Fruit fly (Drosophila melanogaster) whole organism, embryonic: ENCODE data around the gene CG32625.

Source experiments
- BEAF-32 ChIP-seq: fragments of 200-800 bp; sonication (Bioruptor generic); optimal IDR thresholded peaks from 3 replicates; lab custom pipeline; 2017; ENCODE audit warnings: missing biosample characterization, missing genetic modification characterization, mild to moderate bottlenecking, moderate library complexity, missing genetic modification reagents
- Blimp-1 ChIP-seq: fragments of 200-800 bp; sonication (Bioruptor generic); optimal IDR thresholded peaks from 3 replicates; lab custom pipeline; 2018; ENCODE audit warnings: missing biosample characterization, missing genetic modification characterization, mild to moderate bottlenecking, moderate library complexity, missing genetic modification reagents
- CG10209 ChIP-seq: fragments of 200-800 bp; sonication (Bioruptor generic); optimal IDR thresholded peaks from 3 replicates; lab custom pipeline; 2017; ENCODE audit warnings: missing biosample characterization, mild to moderate bottlenecking, missing genetic modification characterization, missing genetic modification reagents
- CG10321 ChIP-seq: fragments of 200-800 bp; sonication (Bioruptor generic); IDR thresholded peaks from 2 replicates; pipeline ENCODE4 v1.3.6; 2022; ENCODE audit warnings: missing biosample characterization, missing genetic modification characterization
- CG10366 ChIP-seq: fragments of 200-800 bp; sonication (Bioruptor generic); IDR thresholded peaks from 2 replicates; pipeline ENCODE4 v1.3.6; 2022; ENCODE audit warnings: missing biosample characterization, missing genetic modification characterization
- CG11247 ChIP-seq: fragments of 200-800 bp; sonication (Bioruptor generic); IDR thresholded peaks from 2 replicates; pipeline ENCODE4 v1.3.6; 2022; ENCODE audit warnings: missing biosample characterization, missing genetic modification characterization
- CG12391 ChIP-seq: fragments of 200-800 bp; sonication (Bioruptor generic); optimal IDR thresholded peaks from 3 replicates; lab custom pipeline; 2018; ENCODE audit warnings: missing biosample characterization, mild to moderate bottlenecking, missing genetic modification characterization, moderate library complexity
- CG13624 ChIP-seq: fragments of 200-800 bp; sonication (Bioruptor generic); optimal IDR thresholded peaks from 2 replicates; lab custom pipeline; 2016; ENCODE audit warnings: missing biosample characterization, missing genetic modification characterization
- CG14441 ChIP-seq: fragments of 200-800 bp; sonication (Bioruptor generic); IDR thresholded peaks from 2 replicates; pipeline ENCODE4 v1.3.6; 2022; ENCODE audit warnings: missing biosample characterization, missing genetic modification characterization
- CG18262 ChIP-seq: fragments of 200-800 bp; optimal IDR thresholded peaks from 3 replicates; lab custom pipeline; 2019; ENCODE audit warnings: missing biosample characterization, mild to moderate bottlenecking, missing genetic modification characterization, moderate library complexity
- CG18619 ChIP-seq: fragments of 200-800 bp; sonication (Bioruptor generic); optimal IDR thresholded peaks from 3 replicates; lab custom pipeline; 2017; ENCODE audit warnings: missing biosample characterization, mild to moderate bottlenecking, missing genetic modification characterization
- CG34422 ChIP-seq: fragments of 200-800 bp; sonication (Bioruptor generic); IDR thresholded peaks from 3 replicates; pipeline ENCODE4 v1.3.6; 2022; ENCODE audit warnings: missing biosample characterization, missing genetic modification characterization
- CG3726 ChIP-seq: fragments of 200-800 bp; sonication (Bioruptor generic); IDR thresholded peaks from 3 replicates; pipeline ENCODE4, ENCODE4 v1.3.6; 2022; ENCODE audit warnings: missing biosample characterization, missing genetic modification characterization
- CG3995 ChIP-seq: fragments of 200-800 bp; sonication (Bioruptor generic); optimal IDR thresholded peaks from 3 replicates; lab custom pipeline; 2016; ENCODE audit warnings: missing biosample characterization, missing genetic modification characterization
- CG4820 ChIP-seq: fragments of 200-800 bp; sonication (Bioruptor generic); optimal IDR thresholded peaks from 3 replicates; lab custom pipeline; 2016; ENCODE audit warnings: missing biosample characterization, missing genetic modification characterization
- CG6854 ChIP-seq: fragments of 200-800 bp; sonication (Bioruptor generic); optimal IDR thresholded peaks from 3 replicates; lab custom pipeline; 2017; ENCODE audit warnings: missing biosample characterization, mild to moderate bottlenecking, missing genetic modification characterization
- CG7357 ChIP-seq: fragments of 200-800 bp; sonication (Bioruptor generic); IDR thresholded peaks from 3 replicates; pipeline ENCODE4 v1.3.6; 2022; ENCODE audit warnings: missing biosample characterization, missing genetic modification characterization
- CG7556 ChIP-seq: fragments of 200-800 bp; sonication (Bioruptor generic); optimal IDR thresholded peaks from 2 replicates; lab custom pipeline; 2017; ENCODE audit warnings: missing biosample characterization, mild to moderate bottlenecking, missing genetic modification characterization
- CG8290 ChIP-seq, 3 experiments: fragments of 200-800 bp; sonication (Bioruptor generic); optimal IDR thresholded peaks; 2 replicates each; lab custom pipeline; 2016 to 2019; ENCODE audit warnings: missing biosample characterization in 3 of 3, missing genetic modification characterization in 3 of 3, mild to moderate bottlenecking in 2 of 3, moderate library complexity in 1 of 3
- CG8359 ChIP-seq: fragments of 200-800 bp; sonication (Bioruptor generic); optimal IDR thresholded peaks from 2 replicates; lab custom pipeline; 2017; ENCODE audit warnings: missing biosample characterization, mild to moderate bottlenecking, missing genetic modification characterization, borderline replicate concordance
- CG8478 ChIP-seq: fragments of >200 bp; optimal IDR thresholded peaks from 2 replicates; lab custom pipeline; 2018
- CG9609 ChIP-seq: fragments of 200-800 bp; sonication (Bioruptor generic); optimal IDR thresholded peaks from 3 replicates; lab custom pipeline; 2016; ENCODE audit warnings: missing biosample characterization, missing genetic modification characterization
- CoRest ChIP-seq: fragments of 200-800 bp; sonication (Bioruptor generic); optimal IDR thresholded peaks from 3 replicates; lab custom pipeline; 2018; ENCODE audit warnings: missing biosample characterization, mild to moderate bottlenecking, missing genetic modification characterization, moderate library complexity
- Dek ChIP-seq: fragments of 200-800 bp; sonication (Bioruptor generic); optimal IDR thresholded peaks from 3 replicates; lab custom pipeline; 2019; ENCODE audit warnings: missing biosample characterization, mild to moderate bottlenecking, missing genetic modification characterization, moderate library complexity
- Fer2 ChIP-seq: fragments of 200-800 bp; sonication (Bioruptor generic); optimal IDR thresholded peaks from 2 replicates; lab custom pipeline; 2018; ENCODE audit warnings: missing biosample characterization, mild to moderate bottlenecking, missing genetic modification characterization, moderate library complexity
- GATAe ChIP-seq: fragments of 200-800 bp; sonication (Bioruptor generic); conservative IDR thresholded peaks from 2 replicates; pipeline ENCODE4 v1.3.6; 2022; ENCODE audit warnings: missing biosample characterization, missing genetic modification characterization
- Hr3 ChIP-seq: fragments of 200-800 bp; sonication (Bioruptor generic); optimal IDR thresholded peaks from 3 replicates; lab custom pipeline; 2016; ENCODE audit warnings: missing biosample characterization, missing genetic modification characterization
- Hr78 ChIP-seq, 2 experiments: fragments of 200-800 bp in 1 of 2; fragments of >200 bp in 1 of 2; sonication (Bioruptor generic) in 1 of 2; optimal IDR thresholded peaks; 2 replicates each; lab custom pipeline; 2017 to 2019; ENCODE audit warnings: missing biosample characterization in 2 of 2, missing genetic modification characterization in 2 of 2, mild to moderate bottlenecking in 1 of 2, moderate library complexity in 1 of 2
- NfI ChIP-seq: fragments of 200-800 bp; sonication (Bioruptor generic); optimal IDR thresholded peaks from 3 replicates; lab custom pipeline; 2018; ENCODE audit warnings: missing biosample characterization, mild to moderate bottlenecking, missing genetic modification characterization, moderate library complexity
- Optix ChIP-seq: fragments of 200-800 bp; sonication (Bioruptor generic); IDR thresholded peaks from 3 replicates; pipeline ENCODE4 v1.3.6; 2022; ENCODE audit warnings: missing biosample characterization, missing genetic modification characterization
- Rfx ChIP-seq: fragments of 200-800 bp; sonication (Bioruptor generic); IDR thresholded peaks from 2 replicates; pipeline ENCODE4 v1.3.6; 2022; ENCODE audit warnings: missing biosample characterization, missing genetic modification characterization
- ab ChIP-seq: fragments of 200-800 bp; sonication (Bioruptor generic); optimal IDR thresholded peaks from 2 replicates; lab custom pipeline; 2016; ENCODE audit warnings: missing biosample characterization, missing genetic modification characterization
- caup ChIP-seq: fragments of 200-800 bp; sonication (Bioruptor generic); optimal IDR thresholded peaks from 3 replicates; lab custom pipeline; 2017; ENCODE audit warnings: missing biosample characterization, mild to moderate bottlenecking, missing genetic modification characterization, moderate library complexity; ENCODE audit not compliant: severe bottlenecking
- chif ChIP-seq, 2 experiments: fragments of 200-800 bp; sonication (Bioruptor generic); optimal IDR thresholded peaks; 3 replicates each; lab custom pipeline; 2016; ENCODE audit warnings: missing biosample characterization in 2 of 2, missing genetic modification characterization in 2 of 2
- da ChIP-seq: fragments of 200-800 bp; sonication (Bioruptor generic); optimal IDR thresholded peaks from 2 replicates; lab custom pipeline; 2016; ENCODE audit warnings: missing biosample characterization, missing genetic modification characterization
- fd3F ChIP-seq: fragments of 200-800 bp; sonication (Bioruptor generic); optimal IDR thresholded peaks from 2 replicates; lab custom pipeline; 2018; ENCODE audit warnings: missing biosample characterization, mild to moderate bottlenecking, missing genetic modification characterization, moderate library complexity
- fd64A ChIP-seq: fragments of 200-800 bp; sonication (Bioruptor generic); optimal IDR thresholded peaks from 3 replicates; lab custom pipeline; 2018; ENCODE audit warnings: missing biosample characterization, mild to moderate bottlenecking, missing genetic modification characterization
- gt ChIP-seq: fragments of 200-800 bp; sonication (Bioruptor generic); IDR thresholded peaks from 2 replicates; pipeline ENCODE4 v1.3.6; 2022; ENCODE audit warnings: missing biosample characterization, missing genetic modification characterization
- her ChIP-seq: fragments of 200-800 bp; sonication (Bioruptor generic); optimal IDR thresholded peaks from 2 replicates; lab custom pipeline; 2016; ENCODE audit warnings: missing biosample characterization, missing genetic modification characterization
- ken ChIP-seq: fragments of 200-800 bp; sonication (Bioruptor generic); IDR thresholded peaks from 3 replicates; pipeline ENCODE4 v1.3.6; 2022; ENCODE audit warnings: missing biosample characterization, missing genetic modification characterization
- luna ChIP-seq: fragments of 200-800 bp; sonication (Bioruptor generic); optimal IDR thresholded peaks from 2 replicates; lab custom pipeline; 2016; ENCODE audit warnings: missing biosample characterization, missing genetic modification characterization
- mirr ChIP-seq: fragments of 200-800 bp; sonication (Bioruptor generic); optimal IDR thresholded peaks from 3 replicates; lab custom pipeline; 2018; ENCODE audit warnings: missing biosample characterization, mild to moderate bottlenecking, missing genetic modification characterization
- nau ChIP-seq: fragments of 200-800 bp; sonication (Bioruptor generic); optimal IDR thresholded peaks from 3 replicates; lab custom pipeline; 2017; ENCODE audit warnings: missing biosample characterization, mild to moderate bottlenecking, missing genetic modification characterization, missing genetic modification reagents
- nerfin-1 ChIP-seq: fragments of 200-800 bp; sonication (Bioruptor generic); optimal IDR thresholded peaks from 3 replicates; lab custom pipeline; 2019; ENCODE audit warnings: missing biosample characterization, mild to moderate bottlenecking, missing genetic modification characterization, moderate library complexity
- pan ChIP-seq, 4 experiments: fragments of >200 bp in 3 of 4; fragments of 200-800 bp in 1 of 4; sonication (Bioruptor generic) in 1 of 4; optimal IDR thresholded peaks in 3 of 4; IDR thresholded peaks in 1 of 4; 2 replicates each; pipeline versions ENCODE4 v1.3.6 to Lab custom; 2017 to 2022; ENCODE audit warnings: missing biosample characterization in 2 of 4, missing genetic modification characterization in 2 of 4, mixed read lengths in 1 of 4
- slbo ChIP-seq: fragments of 200-800 bp; sonication (Bioruptor generic); IDR thresholded peaks from 2 replicates; pipeline ENCODE4 v1.3.6; 2022; ENCODE audit warnings: missing biosample characterization, missing genetic modification characterization
- ssp ChIP-seq: fragments of 200-800 bp; sonication (Bioruptor generic); IDR thresholded peaks from 2 replicates; pipeline ENCODE4 v1.3.6; 2022; ENCODE audit warnings: missing biosample characterization, missing genetic modification characterization

The CG32625 gene

dm6 chrX:13783958-13784907 lies 27.6 kb upstream of the CG32625 start (continued):
- TF ChIP-seq CG7357 (no peak), CG3726 (GFP tag; lab: Robert Waterston, UW) (no peak), CG9609 (GFP tag; lab: Kevin White, UChicago) (no peak), CG13624 (peak; percentile 20), NfI (GFP tag; lab: Kevin White, UChicago) (peak; percentile 42), mirr (GFP tag; lab: Kevin White, UChicago) (no peak), fd64A (GFP tag; lab: Kevin White, UChicago) (no peak), ab (GFP tag; lab: Kevin White, UChicago) (no peak), her (no peak), GATAe (GFP tag; lab: Robert Waterston, UW) (no peak), CG10366 (GFP tag; lab: Robert Waterston, UW) (peak; percentile 21), CG18262 (peak; percentile 61), BEAF-32 (GFP tag; lab: Kevin White, UChicago) (no peak), nerfin-1 (tag; lab: Kevin White, UChicago) (peak; percentile 40), ken (no peak), caup (GFP tag; lab: Kevin White, UChicago) (no peak), Hr78 (GFP tag; optimal IDR thresholded peaks at IDR 0.05; lab: Kevin White, UChicago) (peak in 1 of 2 experiments; percentile 68), CG18619 (GFP tag; lab: Kevin White, UChicago) (peak; percentile 35), ssp (GFP tag; lab: Robert Waterston, UW) (no peak), da (GFP tag; lab: Kevin White, UChicago) (no peak), CG11247 (GFP tag; lab: Robert Waterston, UW) (no peak), gt (GFP tag; lab: Robert Waterston, UW) (no peak), CG12391 (peak; percentile 66), nau (GFP tag; lab: Kevin White, UChicago) (peak; percentile 19), Blimp-1 (peak; percentile 60), fd3F (GFP tag; lab: Kevin White, UChicago) (peak; percentile 5), chif (GFP tag; optimal IDR thresholded peaks at IDR 0.05; lab: Kevin White, UChicago) (peak; percentile 46 to 50), CG8359 (GFP tag; lab: Kevin White, UChicago) (peak; percentile 23), CoRest (tag; lab: Kevin White, UChicago) (peak; percentile 52), Optix (no peak), CG10321 (GFP tag; lab: Robert Waterston, UW) (no peak), CG4820 (GFP tag; lab: Kevin White, UChicago) (peak; percentile 49), CG10209 (GFP tag; lab: Kevin White, UChicago) (peak; percentile 42), CG8290 (GFP tag; optimal IDR thresholded peaks at IDR 0.05; lab: Kevin White, UChicago) (no peak), CG8290 (tag; optimal IDR thresholded peaks at IDR 0.05; lab: Kevin White, UChicago) (no peak), pan (optimal IDR thresholded peaks at IDR 0.05; lab: Kevin White, UChicago) (no peak), pan (GFP tag; optimal IDR thresholded peaks at IDR 0.05 in 1 of 2, IDR thresholded peaks at IDR 0.05 in 1 of 2) (peak in 1 of 2 experiments; percentile 34), luna (no peak), CG8478 (no peak), Hr3 (peak; percentile 16), Fer2 (no peak), CG7556 (GFP tag; lab: Kevin White, UChicago) (peak; percentile 58), CG14441 (GFP tag; lab: Robert Waterston, UW) (0 out of 2 replicates have a peak, but pooled peaks have one; percentile 28), Rfx (GFP tag; lab: Robert Waterston, UW) (0 out of 2 replicates have a peak, but pooled peaks have one; percentile 14), CG6854 (GFP tag; lab: Kevin White, UChicago) (no peak), slbo (GFP tag; lab: Robert Waterston, UW) (peak; percentile 45), Dek (tag; lab: Kevin White, UChicago) (peak; percentile 27), CG3995 (no peak), CG34422 (GFP tag; lab: Robert Waterston, UW) (no peak)
